Worm (Caenorhabditis elegans) whole organism, mixed stage, embryonic: ENCODE data around the gene C33D9.3.

Source experiments
- M03D4.4 ChIP-seq: sonication (generic microtip); optimal IDR thresholded peaks from 2 replicates; lab custom pipeline; 2017; ENCODE audit warnings: mild to moderate bottlenecking, missing genetic modification characterization, missing compliant biosample characterization
- bed-3 ChIP-seq: fragments of 200-800 bp; sonication (Bioruptor generic); optimal IDR thresholded peaks from 3 replicates; lab custom pipeline; 2018; ENCODE audit warnings: mild to moderate bottlenecking, missing genetic modification characterization, moderate library complexity, missing compliant biosample characterization
- blmp-1 ChIP-seq: fragments of 150-350 bp; optimal IDR thresholded peaks from 2 replicates; lab custom pipeline; 2014; ENCODE audit warnings: missing biosample characterization, missing genetic modification characterization
- ceh-39 ChIP-seq: fragments of 150-350 bp; optimal IDR thresholded peaks from 2 replicates; lab custom pipeline; 2014; ENCODE audit warnings: missing biosample characterization, missing genetic modification characterization
- ceh-43 ChIP-seq: fragments of 200-800 bp; sonication (Bioruptor generic); optimal IDR thresholded peaks from 2 replicates; lab custom pipeline; 2018; ENCODE audit warnings: mild to moderate bottlenecking, missing genetic modification characterization, moderate library complexity, missing compliant biosample characterization
- ceh-83 ChIP-seq: fragments of 200-800 bp; sonication (Bioruptor generic); optimal IDR thresholded peaks from 2 replicates; lab custom pipeline; 2018; ENCODE audit warnings: mild to moderate bottlenecking, missing genetic modification characterization, missing compliant biosample characterization
- cnd-1 ChIP-seq: fragments of 200-800 bp; sonication (Bioruptor generic); optimal IDR thresholded peaks from 2 replicates; lab custom pipeline; 2018; ENCODE audit warnings: mild to moderate bottlenecking, missing genetic modification characterization, missing compliant biosample characterization
- elt-1 ChIP-seq: sonication (generic microtip); optimal IDR thresholded peaks from 2 replicates; lab custom pipeline; 2017; ENCODE audit warnings: missing genetic modification characterization, mild to moderate bottlenecking, missing compliant biosample characterization, antibody characterized with exemption, moderate library complexity, borderline replicate concordance; ENCODE audit not compliant: insufficient read depth
- flh-1 ChIP-seq: fragments of 200-800 bp; sonication (Bioruptor generic); optimal IDR thresholded peaks from 2 replicates; lab custom pipeline; 2018; ENCODE audit warnings: mild to moderate bottlenecking, missing genetic modification characterization, moderate library complexity, missing compliant biosample characterization
- hlh-1 ChIP-seq: fragments of 150-350 bp; optimal IDR thresholded peaks from 2 replicates; lab custom pipeline; 2014; ENCODE audit warnings: missing biosample characterization, missing genetic modification reagents, missing genetic modification characterization
- lin-13 ChIP-seq: fragments of 150-350 bp; optimal IDR thresholded peaks from 2 replicates; lab custom pipeline; 2014; ENCODE audit warnings: missing biosample characterization, missing genetic modification characterization
- lin-32 ChIP-seq: fragments of 200-800 bp; sonication (Bioruptor generic); optimal IDR thresholded peaks from 2 replicates; lab custom pipeline; 2018; ENCODE audit warnings: mild to moderate bottlenecking, missing genetic modification characterization, missing compliant biosample characterization
- lsy-2 ChIP-seq: fragments of 150-350 bp; optimal IDR thresholded peaks from 2 replicates; lab custom pipeline; 2014; ENCODE audit warnings: missing biosample characterization, missing genetic modification characterization
- mab-5 ChIP-seq: fragments of 150-350 bp; optimal IDR thresholded peaks from 2 replicates; lab custom pipeline; 2014; ENCODE audit warnings: missing biosample characterization, missing genetic modification characterization
- mep-1 ChIP-seq: fragments of 150-350 bp; optimal IDR thresholded peaks from 2 replicates; lab custom pipeline; 2017; ENCODE audit warnings: missing biosample characterization, missing genetic modification reagents, missing genetic modification characterization, inconsistent platforms
- mls-2 ChIP-seq: sonication (generic microtip); optimal IDR thresholded peaks from 2 replicates; lab custom pipeline; 2016; ENCODE audit warnings: mild to moderate bottlenecking, missing genetic modification characterization, moderate library complexity, missing compliant biosample characterization
- nhr-12 ChIP-seq: fragments of 150-350 bp; optimal IDR thresholded peaks from 2 replicates; lab custom pipeline; 2014; ENCODE audit warnings: missing biosample characterization, missing genetic modification characterization
- nhr-2 ChIP-seq: fragments of 150-350 bp; optimal IDR thresholded peaks from 2 replicates; lab custom pipeline; 2014; ENCODE audit warnings: missing biosample characterization, missing genetic modification characterization
- nhr-237 ChIP-seq: fragments of 150-350 bp; optimal IDR thresholded peaks from 2 replicates; lab custom pipeline; 2014; ENCODE audit warnings: missing biosample characterization, missing genetic modification characterization
- nhr-28 ChIP-seq: fragments of 150-350 bp; optimal IDR thresholded peaks from 2 replicates; lab custom pipeline; 2014; ENCODE audit warnings: missing biosample characterization, missing genetic modification characterization
- nhr-76 ChIP-seq: sonication (generic microtip); optimal IDR thresholded peaks from 2 replicates; lab custom pipeline; 2017; ENCODE audit warnings: missing biosample characterization, missing genetic modification characterization
- pha-4 ChIP-seq: fragments of 150-350 bp; optimal IDR thresholded peaks from 2 replicates; lab custom pipeline; 2018; ENCODE audit warnings: missing biosample characterization, missing genetic modification reagents, missing genetic modification characterization
- sem-2 ChIP-seq: fragments of 200-800 bp; sonication (Bioruptor generic); optimal IDR thresholded peaks from 2 replicates; lab custom pipeline; 2018; ENCODE audit warnings: mild to moderate bottlenecking, missing genetic modification characterization, missing compliant biosample characterization
- snpc-4 ChIP-seq: fragments of 150-350 bp; optimal IDR thresholded peaks from 2 replicates; lab custom pipeline; 2014; ENCODE audit warnings: missing biosample characterization, missing genetic modification characterization
- sptf-1 ChIP-seq: sonication (generic microtip); optimal IDR thresholded peaks from 2 replicates; lab custom pipeline; 2017; ENCODE audit warnings: mild to moderate bottlenecking, missing genetic modification characterization, moderate library complexity, missing compliant biosample characterization
- tbx-8 ChIP-seq: fragments of 200-800 bp; sonication (Bioruptor generic); optimal IDR thresholded peaks from 2 replicates; lab custom pipeline; 2018; ENCODE audit warnings: mild to moderate bottlenecking, missing genetic modification characterization, moderate library complexity, missing compliant biosample characterization
- unc-120 ChIP-seq: sonication (generic microtip); optimal IDR thresholded peaks from 2 replicates; lab custom pipeline; 2017; ENCODE audit warnings: missing genetic modification characterization, missing compliant biosample characterization; ENCODE audit not compliant: poor library complexity, severe bottlenecking
- unc-39 ChIP-seq: fragments of 150-350 bp; optimal IDR thresholded peaks from 2 replicates; lab custom pipeline; 2014; ENCODE audit warnings: missing biosample characterization, missing genetic modification characterization
- unc-62 ChIP-seq: fragments of 150-350 bp; optimal IDR thresholded peaks from 2 replicates; lab custom pipeline; 2014; ENCODE audit warnings: missing biosample characterization, missing genetic modification reagents, missing genetic modification characterization
- zip-8 ChIP-seq: fragments of 150-350 bp; optimal IDR thresholded peaks from 2 replicates; lab custom pipeline; 2014; ENCODE audit warnings: missing biosample characterization, missing genetic modification characterization
- ztf-11 ChIP-seq: fragments of 150-350 bp; optimal IDR thresholded peaks from 2 replicates; lab custom pipeline; 2014; ENCODE audit warnings: missing biosample characterization, missing genetic modification characterization

The C33D9.3 gene

ce11 chrIV:8792808-8793207 is at the start of gene C33D9.3:
C33D9.3 (minus strand) TSS chrIV:8792908.
- TF ChIP-seq ceh-39 (tag; lab: Kevin White, UChicago) (no peak), lin-32 (GFP tag; lab: Kevin White, UChicago) (no peak), unc-62 (GFP tag; lab: Kevin White, UChicago) (no peak), M03D4.4 (tag; lab: Kevin White, UChicago) (no peak), pha-4 (tag; lab: Kevin White, UChicago) (no peak), hlh-1 (no peak), elt-1 (tag; lab: Kevin White, UChicago) (no peak), cnd-1 (tag; lab: Kevin White, UChicago) (no peak), blmp-1 (tag; lab: Kevin White, UChicago) (no peak), nhr-12 (no peak), tbx-8 (no peak), ztf-11 (tag; lab: Kevin White, UChicago) (no peak), unc-39 (tag; lab: Kevin White, UChicago) (no peak)

- TF ChIP-seq bed-3: no peak
- TF ChIP-seq lin-13 (tag; lab: Kevin White, UChicago): no peak
- no peak for TF ChIP-seq pha-4 (tag; lab: Kevin White, UChicago)
- TF ChIP-seq snpc-4 (tag; lab: Kevin White, UChicago): no peak
- TF ChIP-seq nhr-28 (tag; lab: Kevin White, UChicago): no peak
- TF ChIP-seq mab-5 (tag; lab: Kevin White, UChicago): no peak
- TF ChIP-seq unc-62 (GFP tag; lab: Kevin White, UChicago): no peak
- no peak for TF ChIP-seq mls-2 (tag; lab: Kevin White, UChicago)
- no peak for TF ChIP-seq sem-2
- no peak for TF ChIP-seq nhr-76 (tag; lab: Kevin White, UChicago)
- TF ChIP-seq M03D4.4 (tag; lab: Kevin White, UChicago): no peak
- no peak for TF ChIP-seq zip-8 (tag; lab: Kevin White, UChicago)
- no peak for TF ChIP-seq lsy-2
- no peak for TF ChIP-seq mep-1 (tag; lab: Kevin White, UChicago)
- no peak for TF ChIP-seq nhr-237 (tag; lab: Kevin White, UChicago)
- TF ChIP-seq flh-1 (GFP tag; lab: Kevin White, UChicago): no peak
- no peak for TF ChIP-seq ceh-83 (GFP tag; lab: Kevin White, UChicago)
- no peak for TF ChIP-seq nhr-12
- TF ChIP-seq ceh-43 (GFP tag; lab: Kevin White, UChicago): no peak
Observed at ce11 chrIV:8840161-8840765, 47.6 kb upstream of the C33D9.3 start, which contains the start of the genes T28C6.11 and T11B7.1. T28C6.11 (minus strand) TSS chrIV:8840261. T11B7.1 (plus strand) TSS chrIV:8840715.

ce11 chrIV:8830591-8830990 is 37.9 kb upstream of the C33D9.3 start, which contains the start of gene T28C6.8:
T28C6.8 (minus strand) TSS chrIV:8830727.
- TF ChIP-seq blmp-1 (tag; lab: Kevin White, UChicago) (no peak), M03D4.4 (tag; lab: Kevin White, UChicago) (no peak), ztf-11 (tag; lab: Kevin White, UChicago) (no peak), nhr-2 (tag; lab: Kevin White, UChicago) (no peak)

ce11 chrIV:8827500-8827899 is 34.8 kb upstream of the C33D9.3 start, which contains the start of gene T28C6.7:
T28C6.7 (plus strand) TSS chrIV:8827800.
- TF ChIP-seq sem-2: no peak
- TF ChIP-seq tbx-8: no peak
- no peak for TF ChIP-seq lin-32 (GFP tag; lab: Kevin White, UChicago)
- no peak for TF ChIP-seq unc-39 (tag; lab: Kevin White, UChicago)
- TF ChIP-seq sptf-1 (tag; lab: Kevin White, UChicago): no peak
- no peak for TF ChIP-seq mab-5 (tag; lab: Kevin White, UChicago)

ce11 chrIV:8826606-8827000 is 33.9 kb upstream of the C33D9.3 start:
- TF ChIP-seq unc-120 (tag; lab: Kevin White, UChicago) (peak; percentile 9), mep-1 (tag; lab: Kevin White, UChicago) (no peak)
